Fruit fly (Drosophila melanogaster): ENCODE measurements around the gene Atac1.

DNA sequence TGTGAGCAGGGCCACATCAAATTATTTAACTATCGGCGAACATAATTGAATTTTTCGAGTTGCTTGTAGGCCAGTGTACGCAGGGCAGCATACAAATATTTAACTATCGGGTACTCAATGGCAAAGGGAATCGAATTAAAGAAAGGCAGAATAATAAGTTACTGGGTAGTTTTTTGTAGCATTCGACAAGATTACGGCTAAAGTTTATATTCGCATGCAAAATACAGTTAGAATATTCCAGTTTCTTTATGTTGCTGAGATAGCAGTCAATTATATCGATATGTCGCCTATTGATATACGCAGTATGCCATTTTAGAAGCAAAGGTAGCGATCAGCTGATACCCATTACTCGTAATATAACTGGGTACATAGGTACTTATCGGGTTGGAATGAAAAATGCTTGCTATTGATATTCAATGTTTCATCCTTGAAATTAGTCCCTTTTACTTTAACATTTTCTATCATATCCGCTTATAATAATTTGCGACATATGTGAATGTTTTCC lies 7.9 kb upstream of the Atac1 start:
- no peak for TF ChIP-seq kay (GFP tag; ENCODE audit: borderline replicate concordance)
- TF ChIP-seq Mnt (GFP tag; optimal IDR thresholded peaks at IDR 0.05) = no peak
- no peak for TF ChIP-seq CG5204 (GFP tag; optimal IDR thresholded peaks at IDR 0.05)
- TF ChIP-seq CG1620 (GFP tag; optimal IDR thresholded peaks at IDR 0.05) = no peak
- no peak for TF ChIP-seq ovo (GFP tag; optimal IDR thresholded peaks at IDR 0.05)
- peak; percentile 51 for TF ChIP-seq CG11617 (GFP tag; optimal IDR thresholded peaks at IDR 0.05)
- TF ChIP-seq toe (GFP tag; optimal IDR thresholded peaks at IDR 0.05) = no peak
- TF ChIP-seq pad (GFP tag; optimal IDR thresholded peaks at IDR 0.05) = peak; percentile 40
- TF ChIP-seq CG12768 (GFP tag; optimal IDR thresholded peaks at IDR 0.05) = no peak

Data from whole organism, adult.